Fruit fly (Drosophila melanogaster) whole organism, prepupa: Measurements from ENCODE around the gene Mst98Ca.
A peak's percentile ranks its signal among the peaks of the same experiment; 100 is the strongest.

Experiments used
- Blimp-1 ChIP-seq: fragments of 200-800 bp; sonication (Bioruptor generic); optimal IDR thresholded peaks from 3 replicates; lab custom pipeline; 2017; ENCODE audit warnings: missing biosample characterization, missing genetic modification characterization, mild to moderate bottlenecking, moderate library complexity, missing genetic modification reagents
- CG10669 ChIP-seq: fragments of 200-800 bp; sonication (Bioruptor generic); optimal IDR thresholded peaks from 3 replicates; lab custom pipeline; 2018; ENCODE audit warnings: missing biosample characterization, mild to moderate bottlenecking, missing genetic modification characterization, moderate library complexity
- CG11294 ChIP-seq: fragments of 200-800 bp; sonication (Bioruptor generic); IDR thresholded peaks from 2 replicates; pipeline ENCODE4 v1.3.6; 2022; ENCODE audit warnings: missing biosample characterization, missing genetic modification characterization
- CG11762 ChIP-seq: fragments of 200-800 bp; sonication (Bioruptor generic); optimal IDR thresholded peaks from 3 replicates; lab custom pipeline; 2016; ENCODE audit warnings: missing biosample characterization, missing genetic modification characterization; ENCODE audit not compliant: insufficient read depth
- CG11902 ChIP-seq: fragments of 200-800 bp; sonication (Bioruptor generic); optimal IDR thresholded peaks from 3 replicates; lab custom pipeline; 2016; ENCODE audit warnings: missing biosample characterization, missing genetic modification characterization
- CG1621 ChIP-seq: fragments of 200-800 bp; sonication (Bioruptor generic); optimal IDR thresholded peaks from 3 replicates; lab custom pipeline; 2018; ENCODE audit warnings: missing biosample characterization, mild to moderate bottlenecking, missing genetic modification characterization
- CG31627 ChIP-seq: fragments of 200-800 bp; sonication (Bioruptor generic); optimal IDR thresholded peaks from 3 replicates; lab custom pipeline; 2016; ENCODE audit warnings: missing biosample characterization, missing genetic modification characterization
- CG32006 ChIP-seq: fragments of 200-800 bp; sonication (Bioruptor generic); optimal IDR thresholded peaks from 3 replicates; lab custom pipeline; 2017; ENCODE audit warnings: missing biosample characterization, mild to moderate bottlenecking, missing genetic modification characterization
- CG34406 ChIP-seq: fragments of 200-800 bp; sonication (Bioruptor generic); optimal IDR thresholded peaks from 3 replicates; lab custom pipeline; 2016; ENCODE audit warnings: missing biosample characterization, missing genetic modification characterization
- CG3919 ChIP-seq: fragments of 200-800 bp; sonication (Bioruptor generic); optimal IDR thresholded peaks from 3 replicates; lab custom pipeline; 2016; ENCODE audit warnings: missing biosample characterization, missing genetic modification characterization
- CG4318 ChIP-seq: fragments of 200-800 bp; sonication (Bioruptor generic); optimal IDR thresholded peaks from 3 replicates; lab custom pipeline; 2017; ENCODE audit warnings: missing biosample characterization, mild to moderate bottlenecking, missing genetic modification characterization
- CG6163 ChIP-seq: fragments of 200-800 bp; sonication (Bioruptor generic); IDR thresholded peaks from 3 replicates; pipeline ENCODE4 v1.3.6; 2022; ENCODE audit warnings: missing biosample characterization, missing genetic modification characterization
- CG6276 ChIP-seq: fragments of 200-800 bp; sonication (Bioruptor generic); optimal IDR thresholded peaks from 2 replicates; lab custom pipeline; 2017; ENCODE audit warnings: missing biosample characterization, mild to moderate bottlenecking, missing genetic modification characterization
- CG6808 ChIP-seq: fragments of 200-800 bp; sonication (Bioruptor generic); optimal IDR thresholded peaks from 3 replicates; lab custom pipeline; 2017; ENCODE audit warnings: missing biosample characterization, missing genetic modification characterization, mild to moderate bottlenecking, moderate library complexity, missing genetic modification reagents
- CG6854 ChIP-seq: fragments of 200-800 bp; sonication (Bioruptor generic); optimal IDR thresholded peaks from 2 replicates; lab custom pipeline; 2017; ENCODE audit warnings: missing biosample characterization, mild to moderate bottlenecking, missing genetic modification characterization
- CG7368 ChIP-seq: fragments of 200-800 bp; sonication (Bioruptor generic); optimal IDR thresholded peaks from 3 replicates; lab custom pipeline; 2016; ENCODE audit warnings: missing biosample characterization, missing genetic modification characterization
- CG8119 ChIP-seq: fragments of 200-800 bp; sonication (Bioruptor generic); IDR thresholded peaks from 3 replicates; pipeline ENCODE4 v1.3.6; 2022; ENCODE audit warnings: missing biosample characterization, missing genetic modification characterization
- CG8319 ChIP-seq: fragments of 200-800 bp; sonication (Bioruptor generic); optimal IDR thresholded peaks from 3 replicates; lab custom pipeline; 2016; ENCODE audit warnings: missing biosample characterization, missing genetic modification characterization
- CG9139 ChIP-seq: fragments of 200-800 bp; sonication (Bioruptor generic); optimal IDR thresholded peaks from 3 replicates; lab custom pipeline; 2017; ENCODE audit warnings: missing biosample characterization, mild to moderate bottlenecking, missing genetic modification characterization
- Eip75B ChIP-seq: fragments of 200-800 bp; sonication (Bioruptor generic); optimal IDR thresholded peaks from 3 replicates; lab custom pipeline; 2016; ENCODE audit warnings: missing biosample characterization, missing genetic modification characterization
- Eip78C ChIP-seq: fragments of 200-800 bp; sonication (Bioruptor generic); peaks from one replicate; lab custom pipeline; 2016; ENCODE audit warnings: missing biosample characterization, missing genetic modification characterization
- Eip93F ChIP-seq: fragments of 200-800 bp; sonication (Bioruptor generic); optimal IDR thresholded peaks from 2 replicates; lab custom pipeline; 2016; ENCODE audit warnings: missing biosample characterization, mild to moderate bottlenecking, missing genetic modification characterization
- Ets21C ChIP-seq: fragments of 200-800 bp; sonication (Bioruptor generic); optimal IDR thresholded peaks from 3 replicates; lab custom pipeline; 2016; ENCODE audit warnings: missing biosample characterization, missing genetic modification characterization
- Hr39 ChIP-seq: fragments of 200-800 bp; sonication (Bioruptor generic); optimal IDR thresholded peaks from 2 replicates; lab custom pipeline; 2016; ENCODE audit warnings: missing biosample characterization, missing genetic modification characterization
- Hr4 ChIP-seq: fragments of 200-800 bp; sonication (Bioruptor generic); optimal IDR thresholded peaks from 3 replicates; lab custom pipeline; 2016; ENCODE audit warnings: missing biosample characterization, missing genetic modification characterization
- Lpt ChIP-seq: fragments of 200-800 bp; sonication (Bioruptor generic); optimal IDR thresholded peaks from 3 replicates; lab custom pipeline; 2016; ENCODE audit warnings: missing biosample characterization, missing genetic modification characterization
- Met ChIP-seq: fragments of 200-800 bp; sonication (Bioruptor generic); optimal IDR thresholded peaks from 3 replicates; lab custom pipeline; 2016; ENCODE audit warnings: missing biosample characterization, missing genetic modification characterization
- Smox ChIP-seq: fragments of 200-800 bp; sonication (Bioruptor generic); optimal IDR thresholded peaks from 3 replicates; lab custom pipeline; 2016; ENCODE audit warnings: missing biosample characterization, missing genetic modification characterization
- Sox14 ChIP-seq: fragments of 200-800 bp; sonication (Bioruptor generic); optimal IDR thresholded peaks from 3 replicates; lab custom pipeline; 2016; ENCODE audit warnings: missing biosample characterization, missing genetic modification characterization
- Sox15 ChIP-seq: fragments of 200-800 bp; sonication (Bioruptor generic); optimal IDR thresholded peaks from 3 replicates; lab custom pipeline; 2016; ENCODE audit warnings: missing biosample characterization, missing genetic modification characterization
- acj6 ChIP-seq: fragments of 200-800 bp; sonication (Bioruptor generic); optimal IDR thresholded peaks from 3 replicates; lab custom pipeline; 2016; ENCODE audit warnings: missing biosample characterization, missing genetic modification characterization
- cyc ChIP-seq: fragments of 200-800 bp; sonication (Bioruptor generic); optimal IDR thresholded peaks from 3 replicates; lab custom pipeline; 2016; ENCODE audit warnings: missing biosample characterization, missing genetic modification characterization
- dac ChIP-seq: fragments of 200-800 bp; sonication (Bioruptor generic); optimal IDR thresholded peaks from 2 replicates; lab custom pipeline; 2017; ENCODE audit warnings: missing biosample characterization, mild to moderate bottlenecking, missing genetic modification characterization
- dsx ChIP-seq: fragments of 200-800 bp; optimal IDR thresholded peaks from 3 replicates; lab custom pipeline; 2019; ENCODE audit warnings: missing biosample characterization, mild to moderate bottlenecking, missing genetic modification characterization, moderate library complexity; ENCODE audit not compliant: poor library complexity, severe bottlenecking
- eg ChIP-seq: fragments of 200-800 bp; sonication (Bioruptor generic); IDR thresholded peaks from 3 replicates; pipeline ENCODE4 v1.3.6; 2022; ENCODE audit warnings: missing biosample characterization, missing genetic modification characterization
- fd59A ChIP-seq: fragments of 200-800 bp; sonication (Bioruptor generic); optimal IDR thresholded peaks from 2 replicates; lab custom pipeline; 2017; ENCODE audit warnings: missing biosample characterization, mild to moderate bottlenecking, missing genetic modification characterization, missing genetic modification reagents
- fd85E ChIP-seq: fragments of 200-800 bp; sonication (Bioruptor generic); optimal IDR thresholded peaks from 3 replicates; lab custom pipeline; 2016; ENCODE audit warnings: missing biosample characterization, missing genetic modification characterization
- lz ChIP-seq: fragments of 200-800 bp; sonication (Bioruptor generic); optimal IDR thresholded peaks from 3 replicates; lab custom pipeline; 2016; ENCODE audit warnings: missing biosample characterization, missing genetic modification characterization
- net ChIP-seq: fragments of 200-800 bp; sonication (Bioruptor generic); optimal IDR thresholded peaks from 3 replicates; lab custom pipeline; 2016; ENCODE audit warnings: missing biosample characterization, missing genetic modification characterization
- pdm3 ChIP-seq: fragments of 200-800 bp; sonication (Bioruptor generic); optimal IDR thresholded peaks from 3 replicates; lab custom pipeline; 2016; ENCODE audit warnings: missing biosample characterization, missing genetic modification characterization
- spab ChIP-seq: fragments of 200-800 bp; sonication (Bioruptor generic); optimal IDR thresholded peaks from 2 replicates; lab custom pipeline; 2017; ENCODE audit warnings: missing biosample characterization, mild to moderate bottlenecking, missing genetic modification characterization, missing genetic modification reagents
- ss ChIP-seq, 2 experiments: fragments of 200-800 bp; sonication (Bioruptor generic); optimal IDR thresholded peaks; 2 replicates in 1 of 2; 3 replicates in 1 of 2; lab custom pipeline; 2017 to 2018; ENCODE audit warnings: mild to moderate bottlenecking in 2 of 2, missing biosample characterization in 2 of 2, missing genetic modification characterization in 2 of 2, moderate library complexity in 1 of 2
- svp ChIP-seq: fragments of 200-800 bp; sonication (Bioruptor generic); peaks from one replicate; lab custom pipeline; 2016; ENCODE audit warnings: missing biosample characterization, missing genetic modification characterization
- topi ChIP-seq: fragments of 200-800 bp; sonication (Bioruptor generic); optimal IDR thresholded peaks from 3 replicates; lab custom pipeline; 2016; ENCODE audit warnings: missing biosample characterization, missing genetic modification characterization
- vri ChIP-seq: fragments of 200-800 bp; sonication (Bioruptor generic); optimal IDR thresholded peaks from 3 replicates; lab custom pipeline; 2016; ENCODE audit warnings: missing biosample characterization, mild to moderate bottlenecking, missing genetic modification characterization

The Mst98Ca gene

DNA sequence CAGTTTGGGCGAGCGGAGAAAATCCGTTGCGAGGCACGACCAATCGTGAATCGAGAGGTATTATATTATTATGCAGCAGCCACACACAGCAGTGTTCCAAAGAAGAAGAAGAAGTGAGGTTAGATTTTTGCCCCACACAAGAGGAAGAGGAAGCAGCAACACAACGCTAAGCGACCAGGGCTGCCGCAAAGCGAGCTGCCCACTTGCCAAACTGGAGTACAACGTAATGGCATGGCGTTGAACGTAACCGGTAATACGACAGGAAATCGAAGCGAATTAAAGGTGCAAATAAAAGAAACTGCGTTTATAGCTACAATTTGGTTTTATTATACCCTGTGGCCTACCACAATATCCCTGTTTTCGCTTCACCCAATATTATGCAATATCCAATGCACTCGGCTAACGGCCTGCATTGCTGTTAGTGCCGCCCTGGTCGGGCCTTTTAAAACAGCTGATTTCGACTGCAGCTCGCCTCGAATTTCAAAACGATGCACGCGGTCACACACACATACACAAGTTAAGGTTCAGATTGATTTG lies 44.4 kb downstream of the Mst98Ca start (continued):
- TF ChIP-seq topi, result peak; percentile 75
- TF ChIP-seq CG31627 (GFP tag; lab: Kevin White, UChicago), result peak; percentile 84
- TF ChIP-seq CG9139 (GFP tag; lab: Kevin White, UChicago), result peak; percentile 10
- peak; percentile 73 for TF ChIP-seq pdm3 (GFP tag; lab: Kevin White, UChicago)
- TF ChIP-seq Eip93F (GFP tag; lab: Kevin White, UChicago), result no peak
- TF ChIP-seq CG1621 (tag; lab: Kevin White, UChicago), result peak; percentile 60
- peak; percentile 84 for TF ChIP-seq Hr39 (GFP tag; lab: Kevin White, UChicago)
- TF ChIP-seq CG8319 (GFP tag; lab: Kevin White, UChicago), result peak; percentile 66
- peak; percentile 53 for TF ChIP-seq CG10669 (GFP tag; lab: Kevin White, UChicago)
- peak; percentile 75 for TF ChIP-seq Sox14 (GFP tag; lab: Kevin White, UChicago)
- peak; percentile 72; the same call in 2 of the 3 replicates for TF ChIP-seq eg (GFP tag; lab: Robert Waterston, UW)
- peak; percentile 53 for TF ChIP-seq CG11902 (GFP tag; lab: Kevin White, UChicago)
- TF ChIP-seq Lpt (GFP tag; lab: Kevin White, UChicago), result peak; percentile 45
- peak; percentile 51; the same call in 2 of the 3 replicates for TF ChIP-seq CG8119 (GFP tag; lab: Robert Waterston, UW)
- TF ChIP-seq fd85E, result peak; percentile 42
- peak; percentile 94 for TF ChIP-seq svp (GFP tag; lab: Kevin White, UChicago)
- TF ChIP-seq Blimp-1 (GFP tag; lab: Kevin White, UChicago), result no peak
- TF ChIP-seq CG34406 (GFP tag; lab: Kevin White, UChicago), result peak; percentile 60
- TF ChIP-seq CG3919 (GFP tag; lab: Kevin White, UChicago), result peak; percentile 75
- peak; percentile 67 for TF ChIP-seq CG32006 (GFP tag; lab: Kevin White, UChicago)
- TF ChIP-seq Met, result peak; percentile 69
- peak; percentile 65 for TF ChIP-seq fd59A (GFP tag; lab: Kevin White, UChicago)
- no peak for TF ChIP-seq spab (GFP tag; lab: Kevin White, UChicago)
- TF ChIP-seq net, result peak; percentile 68
- peak; percentile 90 for TF ChIP-seq Eip78C (GFP tag; lab: Kevin White, UChicago)
- peak; percentile 71 for TF ChIP-seq CG6163 (GFP tag; lab: Robert Waterston, UW)
- no peak for TF ChIP-seq CG6276 (GFP tag; lab: Kevin White, UChicago)
- TF ChIP-seq CG4318 (GFP tag; lab: Kevin White, UChicago), result peak; percentile 54
- peak; percentile 78 for TF ChIP-seq acj6 (GFP tag; lab: Kevin White, UChicago)
- peak; percentile 9 for TF ChIP-seq CG6854
- TF ChIP-seq Eip75B (GFP tag; lab: Kevin White, UChicago), result peak; percentile 67
- peak; percentile 54 for TF ChIP-seq CG11762 (GFP tag; lab: Kevin White, UChicago)
- TF ChIP-seq CG7368, result peak; percentile 65
- peak; percentile 38 for TF ChIP-seq dsx
- TF ChIP-seq Smox (GFP tag; lab: Kevin White, UChicago), result peak; percentile 71

DNA sequence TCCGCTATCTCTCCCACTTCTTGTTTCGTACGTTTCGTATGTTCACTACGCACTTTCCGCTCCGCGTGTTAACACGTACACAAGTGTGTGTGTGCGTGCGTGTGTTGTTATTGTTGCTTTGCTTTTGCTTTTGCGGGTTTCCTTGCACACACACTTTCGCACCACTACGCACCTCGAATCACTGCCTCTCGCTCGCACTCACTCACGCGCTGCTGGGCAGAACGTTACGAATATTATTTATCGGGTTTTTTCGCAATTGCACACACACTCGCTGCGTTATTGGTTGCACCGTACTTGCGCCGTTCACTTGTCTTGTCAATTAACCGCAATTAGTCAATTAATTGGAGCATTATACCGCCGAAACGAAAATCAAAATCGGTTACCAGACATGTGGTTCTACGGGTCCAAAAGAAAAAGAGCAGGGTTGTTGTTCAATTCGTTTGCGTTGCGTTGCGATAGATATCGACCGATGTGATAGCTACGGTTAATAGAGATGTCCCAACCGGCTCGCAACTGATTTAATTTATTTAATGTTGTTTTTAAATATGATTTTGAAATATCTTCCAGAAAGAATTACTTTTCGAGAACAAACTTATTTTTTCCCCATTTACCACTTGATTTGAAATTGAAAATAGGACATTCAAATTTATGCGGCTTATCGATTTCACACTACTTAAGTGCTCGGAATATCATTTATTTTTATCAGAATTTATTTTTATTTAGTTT lies 45.1 kb downstream of the Mst98Ca start, which contains the start of gene larp:
TSS of gene larp (minus strand) at position 395 of the 726 bp plus-strand sequence.
- TF ChIP-seq CG10669 (GFP tag; lab: Kevin White, UChicago) (peak; percentile 27), topi (peak; percentile 50), Hr39 (GFP tag; lab: Kevin White, UChicago) (peak; percentile 64), acj6 (GFP tag; lab: Kevin White, UChicago) (peak; percentile 54), Ets21C (GFP tag; lab: Kevin White, UChicago) (peak; percentile 65), lz (GFP tag; lab: Kevin White, UChicago) (peak; percentile 66), CG6808 (no peak), Met (peak; percentile 58), vri (no peak), CG1621 (tag; lab: Kevin White, UChicago) (peak; percentile 97), ss (GFP tag; optimal IDR thresholded peaks at IDR 0.05; lab: Kevin White, UChicago) (no peak), fd85E (no peak), eg (GFP tag; lab: Robert Waterston, UW) (peak; percentile 65), CG8119 (GFP tag; lab: Robert Waterston, UW) (no peak), CG11902 (GFP tag; lab: Kevin White, UChicago) (peak; percentile 34), CG11294 (GFP tag; lab: Robert Waterston, UW) (no peak; the same call in 1 of the 2 replicates), cyc (peak; percentile 45), Hr4 (peak; percentile 50), Smox (GFP tag; lab: Kevin White, UChicago) (peak; percentile 60), dac (GFP tag; lab: Kevin White, UChicago) (no peak), CG32006 (GFP tag; lab: Kevin White, UChicago) (peak; percentile 49), CG31627 (GFP tag; lab: Kevin White, UChicago) (peak; percentile 76), CG7368 (no peak), Lpt (GFP tag; lab: Kevin White, UChicago) (no peak), dsx (no peak), spab (GFP tag; lab: Kevin White, UChicago) (no peak), CG6276 (GFP tag; lab: Kevin White, UChicago) (no peak), Sox15 (GFP tag; lab: Kevin White, UChicago) (peak; percentile 32), pdm3 (GFP tag; lab: Kevin White, UChicago) (peak; percentile 62)
